Fruit fly (Drosophila melanogaster) whole organism, embryonic: Measurements from ENCODE around the gene CG7069.

Experiments used
- Ada2b ChIP-seq: fragments of 200-800 bp; sonication (Bioruptor generic); IDR thresholded peaks from 2 replicates; pipeline ENCODE4 v1.3.6; 2022; ENCODE audit warnings: missing biosample characterization, missing genetic modification characterization
- Adf1 ChIP-seq: fragments of 200-800 bp; sonication (Bioruptor generic); IDR thresholded peaks from 2 replicates; pipeline ENCODE4 v1.3.6; 2022; ENCODE audit warnings: missing biosample characterization, missing genetic modification characterization
- Atf3 ChIP-seq: fragments of 200-800 bp; sonication (Bioruptor generic); optimal IDR thresholded peaks from 3 replicates; lab custom pipeline; 2016; ENCODE audit warnings: missing biosample characterization, missing genetic modification characterization
- Bgb ChIP-seq: fragments of 200-800 bp; sonication (Bioruptor generic); IDR thresholded peaks from 2 replicates; pipeline ENCODE4 v1.3.6; 2022; ENCODE audit warnings: missing biosample characterization, missing genetic modification characterization; ENCODE audit not compliant: partially characterized antibody
- CG11696 ChIP-seq: fragments of 200-800 bp; sonication (Bioruptor generic); IDR thresholded peaks from 2 replicates; pipeline ENCODE4 v1.3.6; 2022; ENCODE audit warnings: missing biosample characterization, missing genetic modification characterization
- CG12769 ChIP-seq: fragments of 200-800 bp; sonication (Bioruptor generic); optimal IDR thresholded peaks from 2 replicates; lab custom pipeline; 2019; ENCODE audit warnings: missing biosample characterization, mild to moderate bottlenecking, missing genetic modification characterization, moderate library complexity
- CG15269 ChIP-seq: fragments of 200-800 bp; sonication (Bioruptor generic); optimal IDR thresholded peaks from 2 replicates; lab custom pipeline; 2018; ENCODE audit warnings: missing biosample characterization, mild to moderate bottlenecking, missing genetic modification characterization, moderate library complexity
- CG1602 ChIP-seq: fragments of 200-800 bp; sonication (Bioruptor generic); optimal IDR thresholded peaks from 3 replicates; lab custom pipeline; 2016; ENCODE audit warnings: missing biosample characterization, missing genetic modification characterization
- CG18599 ChIP-seq: fragments of 200-800 bp; sonication (Bioruptor generic); optimal IDR thresholded peaks from 3 replicates; lab custom pipeline; 2017; ENCODE audit warnings: missing biosample characterization, missing genetic modification characterization, mild to moderate bottlenecking, moderate library complexity, missing genetic modification reagents
- CG2120 ChIP-seq: fragments of 200-800 bp; sonication (Bioruptor generic); optimal IDR thresholded peaks from 3 replicates; lab custom pipeline; 2016; ENCODE audit warnings: missing biosample characterization, missing genetic modification characterization
- CG2678 ChIP-seq: fragments of 200-800 bp; sonication (Bioruptor generic); optimal IDR thresholded peaks from 3 replicates; lab custom pipeline; 2019; ENCODE audit warnings: missing biosample characterization, mild to moderate bottlenecking, missing genetic modification characterization, moderate library complexity
- CG30403 ChIP-seq: fragments of 200-800 bp; sonication (Bioruptor generic); optimal IDR thresholded peaks from 3 replicates; lab custom pipeline; 2016; ENCODE audit warnings: missing biosample characterization, missing genetic modification characterization
- CG3065 ChIP-seq: fragments of 200-800 bp; sonication (Bioruptor generic); optimal IDR thresholded peaks from 2 replicates; lab custom pipeline; 2016; ENCODE audit warnings: missing biosample characterization, missing genetic modification characterization
- CG31365 ChIP-seq: fragments of 200-800 bp; sonication (Bioruptor generic); optimal IDR thresholded peaks from 2 replicates; lab custom pipeline; 2018; ENCODE audit warnings: missing biosample characterization, mild to moderate bottlenecking, missing genetic modification characterization
- CG3281 ChIP-seq: fragments of 200-800 bp; sonication (Bioruptor generic); optimal IDR thresholded peaks from 3 replicates; lab custom pipeline; 2017; ENCODE audit warnings: missing biosample characterization, mild to moderate bottlenecking, missing genetic modification characterization
- CG8290 ChIP-seq, 3 experiments: fragments of 200-800 bp; sonication (Bioruptor generic); optimal IDR thresholded peaks; 2 replicates each; lab custom pipeline; 2016 to 2019; ENCODE audit warnings: missing biosample characterization in 3 of 3, missing genetic modification characterization in 3 of 3, mild to moderate bottlenecking in 2 of 3, moderate library complexity in 1 of 3
- CG8478 ChIP-seq: fragments of >200 bp; optimal IDR thresholded peaks from 2 replicates; lab custom pipeline; 2018
- CG9727 ChIP-seq: fragments of 200-800 bp; sonication (Bioruptor generic); optimal IDR thresholded peaks from 3 replicates; lab custom pipeline; 2017; ENCODE audit warnings: missing biosample characterization, mild to moderate bottlenecking, missing genetic modification characterization
- CG9817 ChIP-seq: fragments of 200-800 bp; sonication (Bioruptor generic); optimal IDR thresholded peaks from 2 replicates; lab custom pipeline; 2018; ENCODE audit warnings: missing biosample characterization, mild to moderate bottlenecking, missing genetic modification characterization, moderate library complexity
- D19A ChIP-seq: fragments of 200-800 bp; optimal IDR thresholded peaks from 3 replicates; lab custom pipeline; 2019; ENCODE audit warnings: missing biosample characterization, mild to moderate bottlenecking, missing genetic modification characterization, moderate library complexity
- Ets65A ChIP-seq: fragments of 200-800 bp; sonication (Bioruptor generic); peaks from one replicate; lab custom pipeline; 2016; ENCODE audit warnings: missing biosample characterization, missing genetic modification characterization
- Fer3 ChIP-seq: fragments of 200-800 bp; sonication (Bioruptor generic); optimal IDR thresholded peaks from 2 replicates; lab custom pipeline; 2018; ENCODE audit warnings: missing biosample characterization, mild to moderate bottlenecking, missing genetic modification characterization, moderate library complexity
- Gsc ChIP-seq: fragments of 200-800 bp; sonication (Bioruptor generic); IDR thresholded peaks from 2 replicates; pipeline ENCODE4 v1.3.6; 2022; ENCODE audit warnings: missing biosample characterization, missing genetic modification characterization
- Hmr ChIP-seq: fragments of 200-800 bp; sonication (Bioruptor generic); optimal IDR thresholded peaks from 3 replicates; lab custom pipeline; 2017; ENCODE audit warnings: mild to moderate bottlenecking, missing biosample characterization, missing genetic modification reagents, missing genetic modification characterization
- Med ChIP-seq: fragments of 200-800 bp; sonication (Bioruptor generic); peaks from one replicate; lab custom pipeline; 2016; ENCODE audit warnings: missing biosample characterization, missing genetic modification characterization, mild to moderate bottlenecking, inconsistent platforms, moderate library complexity
- Meics ChIP-seq: fragments of 200-800 bp; sonication (Bioruptor generic); optimal IDR thresholded peaks from 2 replicates; lab custom pipeline; 2017; ENCODE audit warnings: missing biosample characterization, mild to moderate bottlenecking, missing genetic modification characterization
- NC2β ChIP-seq: fragments of 200-800 bp; sonication (Bioruptor generic); optimal IDR thresholded peaks from 2 replicates; lab custom pipeline; 2016; ENCODE audit warnings: missing biosample characterization, missing genetic modification characterization
- Ptx1 ChIP-seq: fragments of 200-800 bp; sonication (Bioruptor generic); IDR thresholded peaks from 2 replicates; pipeline ENCODE4 v1.3.6; 2022; ENCODE audit warnings: missing biosample characterization, missing genetic modification characterization
- TFAM ChIP-seq: fragments of 200-800 bp; sonication (Bioruptor generic); optimal IDR thresholded peaks from 2 replicates; lab custom pipeline; 2017; ENCODE audit warnings: missing biosample characterization, missing genetic modification characterization, inconsistent platforms
- Xrp1 ChIP-seq: fragments of 200-800 bp; sonication (Bioruptor generic); IDR thresholded peaks from 2 replicates; pipeline ENCODE4 v1.3.6; 2022; ENCODE audit warnings: missing biosample characterization, missing genetic modification characterization
- bowl ChIP-seq: fragments of 200-800 bp; sonication (Bioruptor generic); IDR thresholded peaks from 2 replicates; pipeline ENCODE4 v1.3.6; 2022; ENCODE audit warnings: missing biosample characterization, missing genetic modification characterization
- ci ChIP-seq: fragments of 200-800 bp; sonication (Bioruptor generic); IDR thresholded peaks from 3 replicates; pipeline ENCODE4 v1.3.6; 2022; ENCODE audit warnings: missing biosample characterization, missing genetic modification characterization
- crol ChIP-seq: fragments of 200-800 bp; sonication (Bioruptor generic); IDR thresholded peaks from 2 replicates; pipeline ENCODE4 v1.3.6; 2022; ENCODE audit warnings: missing biosample characterization, missing genetic modification characterization
- ewg ChIP-seq: fragments of 200-800 bp; sonication (Bioruptor generic); optimal IDR thresholded peaks from 3 replicates; lab custom pipeline; 2017; ENCODE audit warnings: mild to moderate bottlenecking, missing biosample characterization, missing genetic modification reagents, missing genetic modification characterization
- fd3F ChIP-seq: fragments of 200-800 bp; sonication (Bioruptor generic); optimal IDR thresholded peaks from 2 replicates; lab custom pipeline; 2018; ENCODE audit warnings: missing biosample characterization, mild to moderate bottlenecking, missing genetic modification characterization, moderate library complexity
- gem ChIP-seq: fragments of 200-800 bp; sonication (Bioruptor generic); optimal IDR thresholded peaks from 2 replicates; lab custom pipeline; 2019; ENCODE audit warnings: missing biosample characterization, mild to moderate bottlenecking, missing genetic modification characterization, moderate library complexity
- grau ChIP-seq: fragments of 200-800 bp; optimal IDR thresholded peaks from 3 replicates; lab custom pipeline; 2019; ENCODE audit warnings: missing biosample characterization, mild to moderate bottlenecking, missing genetic modification characterization, moderate library complexity
- lilli ChIP-seq: fragments of 200-800 bp; sonication (Bioruptor generic); optimal IDR thresholded peaks from 3 replicates; lab custom pipeline; 2016; ENCODE audit warnings: missing biosample characterization, missing genetic modification characterization
- mam ChIP-seq: fragments of 200-800 bp; sonication (Bioruptor generic); optimal IDR thresholded peaks from 3 replicates; lab custom pipeline; 2016; ENCODE audit warnings: missing biosample characterization, missing genetic modification characterization
- pan ChIP-seq, 4 experiments: fragments of >200 bp in 3 of 4; fragments of 200-800 bp in 1 of 4; sonication (Bioruptor generic) in 1 of 4; optimal IDR thresholded peaks in 3 of 4; IDR thresholded peaks in 1 of 4; 2 replicates each; pipeline versions ENCODE4 v1.3.6 to Lab custom; 2017 to 2022; ENCODE audit warnings: missing biosample characterization in 2 of 4, missing genetic modification characterization in 2 of 4, mixed read lengths in 1 of 4
- psq ChIP-seq: fragments of 200-800 bp; sonication (Bioruptor generic); optimal IDR thresholded peaks from 2 replicates; lab custom pipeline; 2017; ENCODE audit warnings: missing biosample characterization, missing genetic modification characterization
- row ChIP-seq: fragments of 200-800 bp; sonication (Bioruptor generic); IDR thresholded peaks from 3 replicates; pipeline ENCODE4 v1.3.6; 2022; ENCODE audit warnings: missing biosample characterization, missing genetic modification characterization
- sens-2 ChIP-seq: fragments of 200-800 bp; sonication (Bioruptor generic); IDR thresholded peaks from 2 replicates; pipeline ENCODE4 v1.3.6; 2022; ENCODE audit warnings: missing biosample characterization, missing genetic modification characterization
- slbo ChIP-seq: fragments of 200-800 bp; sonication (Bioruptor generic); IDR thresholded peaks from 2 replicates; pipeline ENCODE4 v1.3.6; 2022; ENCODE audit warnings: missing biosample characterization, missing genetic modification characterization
- tio ChIP-seq: fragments of 200-800 bp; sonication (Bioruptor generic); optimal IDR thresholded peaks from 2 replicates; lab custom pipeline; 2017; ENCODE audit warnings: missing biosample characterization, missing genetic modification characterization, inconsistent platforms

Gene CG7069

dm6 chr3R:22356464-22357410, 15.9 kb upstream of the CG7069 start, which contains the start of gene Sar1 (continued):
- peak; percentile 50 for TF ChIP-seq NC2β (GFP tag; lab: Kevin White, UChicago)
- peak; percentile 18 for TF ChIP-seq CG3065 (GFP tag; lab: Kevin White, UChicago)
- TF ChIP-seq TFAM, result no peak
- TF ChIP-seq sens-2 (GFP tag; lab: Robert Waterston, UW), result no peak
- no peak for TF ChIP-seq D19A (tag; lab: Kevin White, UChicago)
- TF ChIP-seq CG1602, result peak; percentile 12
- TF ChIP-seq Atf3 (GFP tag; lab: Kevin White, UChicago), result no peak
- peak; percentile 46 for TF ChIP-seq mam (GFP tag; lab: Kevin White, UChicago)
- no peak for TF ChIP-seq CG15269 (tag; lab: Kevin White, UChicago)
- no peak for TF ChIP-seq Gsc
- TF ChIP-seq Bgb (GFP tag; lab: Robert Waterston, UW), result peak; percentile 97
- TF ChIP-seq pan (optimal IDR thresholded peaks at IDR 0.05; lab: Kevin White, UChicago), result no peak
- TF ChIP-seq pan (GFP tag; optimal IDR thresholded peaks at IDR 0.05 in 1 of 2, IDR thresholded peaks at IDR 0.05 in 1 of 2), result peak in 1 of 2 experiments; percentile 7

dm6 chr3R:22357942-22358341, 14.7 kb upstream of the CG7069 start:
- TF ChIP-seq Hmr (GFP tag; lab: Kevin White, UChicago) (peak; percentile 22), gem (tag; lab: Kevin White, UChicago) (peak; percentile 1), Ada2b (GFP tag; lab: Robert Waterston, UW) (peak; percentile 10; the same call in 1 of the 2 replicates), CG9817 (no peak), CG12769 (peak; percentile 13), psq (GFP tag; lab: Kevin White, UChicago) (no peak), CG2120 (GFP tag; lab: Kevin White, UChicago) (peak; percentile 0), CG8290 (GFP tag; optimal IDR thresholded peaks at IDR 0.05; lab: Kevin White, UChicago) (no peak), CG8290 (tag; optimal IDR thresholded peaks at IDR 0.05; lab: Kevin White, UChicago) (peak in 1 of 2 experiments; percentile 20), CG2678 (tag; lab: Kevin White, UChicago) (peak; percentile 12), ci (GFP tag; lab: Robert Waterston, UW) (no peak), lilli (peak; percentile 19), tio (GFP tag; lab: Kevin White, UChicago) (peak; percentile 22), Adf1 (no peak), slbo (GFP tag; lab: Robert Waterston, UW) (no peak), CG18599 (GFP tag; lab: Kevin White, UChicago) (peak; percentile 21), CG9727 (GFP tag; lab: Kevin White, UChicago) (peak; percentile 4), fd3F (no peak), CG8478 (lab: Kevin White, UChicago) (no peak), Med (GFP tag; lab: Kevin White, UChicago) (peak; percentile 55), Fer3 (tag; lab: Kevin White, UChicago) (peak; percentile 18), CG31365 (tag; lab: Kevin White, UChicago) (no peak), Meics (GFP tag; lab: Kevin White, UChicago) (peak; percentile 17), grau (tag; lab: Kevin White, UChicago) (no peak), Ets65A (GFP tag; lab: Kevin White, UChicago) (peak; percentile 45), CG30403 (GFP tag; lab: Kevin White, UChicago) (peak; percentile 7), CG11696 (GFP tag; lab: Robert Waterston, UW) (0 out of 2 replicates have a peak, but pooled peaks have one; percentile 56), Ptx1 (GFP tag; lab: Robert Waterston, UW) (0 out of 2 replicates have a peak, but pooled peaks have one; percentile 7), crol (GFP tag; lab: Robert Waterston, UW) (no peak), row (0 out of 3 replicates have a peak, but pooled peaks have one; percentile 5), bowl (GFP tag; lab: Robert Waterston, UW) (no peak), CG3281 (GFP tag; lab: Kevin White, UChicago) (peak; percentile 13), Xrp1 (0 out of 2 replicates have a peak, but pooled peaks have one; percentile 35), ewg (no peak)
